Fruit fly (Drosophila melanogaster): ENCODE measurements around the gene danr.
A peak's percentile ranks its signal among the peaks of the same experiment; 100 is the strongest.

Gene danr

dm6 chr3R:25097486-25097885 is 40.4 kb upstream of the danr start, which contains the start of the genes CG33095 and CG33096 (continued):
- TF ChIP-seq lola (GFP tag; optimal IDR thresholded peaks at IDR 0.05), result no peak
- peak; percentile 47 for TF ChIP-seq Ets97D (GFP tag; optimal IDR thresholded peaks at IDR 0.05)
- peak; percentile 88 for TF ChIP-seq row (GFP tag; IDR thresholded peaks at IDR 0.05)
- TF ChIP-seq HHEX (GFP tag; optimal IDR thresholded peaks at IDR 0.05), result no peak
- TF ChIP-seq CG1603 (tag; optimal IDR thresholded peaks at IDR 0.05), result peak; percentile 84
- TF ChIP-seq MBD-R2 (GFP tag; IDR thresholded peaks at IDR 0.05), result peak; percentile 83
- TF ChIP-seq CG2116 (GFP tag; optimal IDR thresholded peaks at IDR 0.05), result peak; percentile 8
- TF ChIP-seq org-1 (GFP tag; optimal IDR thresholded peaks at IDR 0.05), result no peak
- no peak for TF ChIP-seq bowl (GFP tag; IDR thresholded peaks at IDR 0.05)
- no peak for TF ChIP-seq p53 (GFP tag; optimal IDR thresholded peaks at IDR 0.05)
- TF ChIP-seq CG4617 (GFP tag; optimal IDR thresholded peaks at IDR 0.05; ENCODE audit: borderline replicate concordance), result peak; percentile 84
- no peak for TF ChIP-seq dimm (GFP tag; IDR thresholded peaks at IDR 0.05)
- TF ChIP-seq sens-2 (GFP tag; IDR thresholded peaks at IDR 0.05), result no peak
- no peak for TF ChIP-seq CG12236 (GFP tag; optimal IDR thresholded peaks at IDR 0.05)
- no peak for TF ChIP-seq usp (GFP tag; optimal IDR thresholded peaks at IDR 0.05)
- TF ChIP-seq HmgD (GFP tag; optimal IDR thresholded peaks at IDR 0.05), result peak; percentile 7
- TF ChIP-seq slou (GFP tag; optimal IDR thresholded peaks at IDR 0.05), result no peak
- peak; percentile 31 for TF ChIP-seq BEAF-32 (GFP tag; optimal IDR thresholded peaks at IDR 0.05)
- TF ChIP-seq repo (GFP tag; optimal IDR thresholded peaks at IDR 0.05), result no peak
- peak; percentile 96 for TF ChIP-seq gfzf (GFP tag; optimal IDR thresholded peaks at IDR 0.05)
- peak; percentile 76 for TF ChIP-seq CG33213 (GFP tag; optimal IDR thresholded peaks at IDR 0.05)
- peak; percentile 75 for TF ChIP-seq CG8290 (GFP tag; optimal IDR thresholded peaks at IDR 0.05)
- TF ChIP-seq CG8290 (tag; optimal IDR thresholded peaks at IDR 0.05), result peak in 1 of 2 experiments; percentile 2
- no peak for TF ChIP-seq yki (optimal IDR thresholded peaks at IDR 0.05)
- no peak for TF ChIP-seq CG2875 (GFP tag; optimal IDR thresholded peaks at IDR 0.05)
- TF ChIP-seq ash1 (GFP tag; optimal IDR thresholded peaks at IDR 0.05), result no peak
- no peak for TF ChIP-seq unpg (GFP tag; optimal IDR thresholded peaks at IDR 0.05)
- TF ChIP-seq gsb-n (tag; optimal IDR thresholded peaks at IDR 0.05), result peak; percentile 83
- TF ChIP-seq Sin3A (optimal IDR thresholded peaks at IDR 0.05), result peak; percentile 9
- TF ChIP-seq CG30403 (GFP tag; optimal IDR thresholded peaks at IDR 0.05), result no peak
- no peak for TF ChIP-seq Poxn (GFP tag; IDR thresholded peaks at IDR 0.05)
- no peak for TF ChIP-seq wdn (GFP tag; IDR thresholded peaks at IDR 0.05)
- no peak for TF ChIP-seq E2f1 (GFP tag; IDR thresholded peaks at IDR 0.05)
- TF ChIP-seq gce (GFP tag; IDR thresholded peaks at IDR 0.05), result no peak
- TF ChIP-seq Ssrp (tag; optimal IDR thresholded peaks at IDR 0.05), result no peak
- TF ChIP-seq pzg (GFP tag; optimal IDR thresholded peaks at IDR 0.05), result peak; percentile 76
- TF ChIP-seq D19B (GFP tag; optimal IDR thresholded peaks at IDR 0.05), result no peak
- no peak for TF ChIP-seq CG4404 (GFP tag; IDR thresholded peaks at IDR 0.05)
- TF ChIP-seq oc (tag; optimal IDR thresholded peaks at IDR 0.05), result no peak
- TF ChIP-seq CG6689 (GFP tag; IDR thresholded peaks at IDR 0.05), result peak; percentile 85
- no peak for TF ChIP-seq Dll (GFP tag; IDR thresholded peaks at IDR 0.05; ENCODE audit: partially characterized antibody)
- peak; percentile 47 for TF ChIP-seq D19A (tag; optimal IDR thresholded peaks at IDR 0.05)
- TF ChIP-seq pan (optimal IDR thresholded peaks at IDR 0.05), result no peak
- no peak for TF ChIP-seq pan (GFP tag; optimal IDR thresholded peaks at IDR 0.05 in 1 of 2, IDR thresholded peaks at IDR 0.05 in 1 of 2)
- peak; percentile 28; the same call in 1 of the 2 replicates for TF ChIP-seq CG13287 (GFP tag; IDR thresholded peaks at IDR 0.05; ENCODE audit: partially characterized antibody)
- TF ChIP-seq sens (GFP tag), result no peak
- no peak for TF ChIP-seq CG10209 (GFP tag; optimal IDR thresholded peaks at IDR 0.05)
- TF ChIP-seq TFAM (GFP tag; optimal IDR thresholded peaks at IDR 0.05), result no peak
- TF ChIP-seq YL-1 (GFP tag; optimal IDR thresholded peaks at IDR 0.05), result peak; percentile 51
- TF ChIP-seq wor (GFP tag; IDR thresholded peaks at IDR 0.05), result no peak
- TF ChIP-seq CG12659 (GFP tag; optimal IDR thresholded peaks at IDR 0.05), result peak; percentile 57
- no peak for TF ChIP-seq sc (optimal IDR thresholded peaks at IDR 0.05)
- TF ChIP-seq sc (GFP tag; optimal IDR thresholded peaks at IDR 0.05), result no peak
